Worm (Caenorhabditis elegans) whole organism, L1 larva: ENCODE measurements around the gene gsnl-1.

ENCODE experiments used
- aly-2 ChIP-seq: fragments of 150-350 bp; optimal IDR thresholded peaks from 2 replicates; lab custom pipeline; 2014; ENCODE audit warnings: missing biosample characterization, missing genetic modification characterization
- ceh-88 ChIP-seq: fragments of 200-800 bp; sonication (Bioruptor generic); IDR thresholded peaks from 2 replicates; pipeline ENCODE4 v1.3.6; 2022; ENCODE audit warnings: missing genetic modification characterization, missing compliant biosample characterization
- lin-35 ChIP-seq, 2 experiments: fragments of 150-350 bp; optimal IDR thresholded peaks; 2 replicates each; lab custom pipeline; 2014; ENCODE audit warnings: missing biosample characterization in 2 of 2, missing genetic modification characterization in 2 of 2, missing genetic modification reagents in 2 of 2
- lsy-2 ChIP-seq, 2 experiments: fragments of 150-350 bp; optimal IDR thresholded peaks; 2 replicates each; lab custom pipeline; 2014; ENCODE audit warnings: missing biosample characterization in 2 of 2, missing genetic modification characterization in 2 of 2
- nhr-77 ChIP-seq: fragments of 150-350 bp; optimal IDR thresholded peaks from 2 replicates; lab custom pipeline; 2014; ENCODE audit warnings: missing biosample characterization, missing genetic modification characterization
- nhr-85 ChIP-seq: sonication (generic microtip); peaks from one replicate; lab custom pipeline; 2016; ENCODE audit warnings: missing genetic modification characterization, inconsistent platforms, missing compliant biosample characterization
- skn-1 ChIP-seq: fragments of 150-350 bp; optimal IDR thresholded peaks from 2 replicates; lab custom pipeline; 2014; ENCODE audit warnings: missing biosample characterization, missing genetic modification characterization
- tbx-2 ChIP-seq: sonication (generic microtip); optimal IDR thresholded peaks from 2 replicates; lab custom pipeline; 2016; ENCODE audit warnings: missing genetic modification characterization, missing compliant biosample characterization
- unc-30 ChIP-seq: sonication (generic microtip); optimal IDR thresholded peaks from 2 replicates; lab custom pipeline; 2017; ENCODE audit warnings: missing biosample characterization, missing genetic modification characterization
- vab-15 ChIP-seq: sonication (generic microtip); optimal IDR thresholded peaks from 2 replicates; lab custom pipeline; 2017; ENCODE audit warnings: missing genotype, mild to moderate bottlenecking, missing genetic modification characterization, missing compliant biosample characterization

- TF ChIP-seq lsy-2 (tag; optimal IDR thresholded peaks at IDR 0.05; lab: Kevin White, UChicago) (no peak), nhr-77 (tag; lab: Kevin White, UChicago) (no peak), unc-30 (tag; lab: Kevin White, UChicago) (no peak), tbx-2 (peak; percentile 23), aly-2 (tag; lab: Kevin White, UChicago) (no peak), vab-15 (tag; lab: Kevin White, UChicago) (no peak), skn-1 (no peak), ceh-88 (GFP tag; lab: Robert Waterston, UW) (no peak), nhr-85 (peak; percentile 77), lin-35 (GFP tag; optimal IDR thresholded peaks at IDR 0.05; lab: Kevin White, UChicago) (no peak)
Measured at ce11 chrV:9504474-9504960, 7.7 kb downstream of the gsnl-1 start, which contains the start of gene haao-1.
